Worm (Caenorhabditis elegans) whole organism, L3 larva: ENCODE data around the gene F08F3.1.

Experiments
- R02D3.7 ChIP-seq: fragments of 150-350 bp; optimal IDR thresholded peaks from 2 replicates; lab custom pipeline; 2014; ENCODE audit warnings: missing biosample characterization, missing genetic modification characterization
- ZK546.5 ChIP-seq: sonication (generic microtip); optimal IDR thresholded peaks from 2 replicates; lab custom pipeline; 2017; ENCODE audit warnings: missing biosample characterization, missing genetic modification characterization
- aly-2 ChIP-seq: fragments of 150-350 bp; optimal IDR thresholded peaks from 2 replicates; lab custom pipeline; 2014; ENCODE audit warnings: missing biosample characterization, missing genetic modification characterization
- ceh-16 ChIP-seq: sonication (generic microtip); optimal IDR thresholded peaks from 2 replicates; lab custom pipeline; 2017; ENCODE audit warnings: missing biosample characterization, missing genetic modification characterization
- ceh-9 ChIP-seq: sonication (generic microtip); optimal IDR thresholded peaks from 2 replicates; lab custom pipeline; 2018; ENCODE audit warnings: missing biosample characterization, missing genetic modification characterization
- daf-12 ChIP-seq: fragments of 150-350 bp; optimal IDR thresholded peaks from 2 replicates; lab custom pipeline; 2014; ENCODE audit warnings: missing biosample characterization, missing genetic modification reagents, missing genetic modification characterization
- egl-27 ChIP-seq: sonication (generic microtip); optimal IDR thresholded peaks from 4 replicates; lab custom pipeline; 2017; ENCODE audit warnings: missing biosample characterization, missing genetic modification reagents, missing genetic modification characterization
- egl-5 ChIP-seq: fragments of 150-350 bp; optimal IDR thresholded peaks from 2 replicates; lab custom pipeline; 2017; ENCODE audit warnings: missing biosample characterization, missing genetic modification reagents, missing genetic modification characterization, inconsistent platforms
- elt-1 ChIP-seq: fragments of 150-350 bp; optimal IDR thresholded peaks from 2 replicates; lab custom pipeline; 2014; ENCODE audit warnings: missing biosample characterization, missing genetic modification characterization
- elt-2 ChIP-seq: sonication (generic microtip); optimal IDR thresholded peaks from 2 replicates; lab custom pipeline; 2016; ENCODE audit warnings: missing genetic modification reagents, mild to moderate bottlenecking, missing genetic modification characterization, missing compliant biosample characterization
- eor-1 ChIP-seq, 2 experiments: fragments of 150-350 bp; optimal IDR thresholded peaks; 2 replicates each; lab custom pipeline; 2014 to 2018; ENCODE audit warnings: missing biosample characterization in 2 of 2, missing genetic modification characterization in 2 of 2
- fkh-10 ChIP-seq: sonication (generic microtip); optimal IDR thresholded peaks from 2 replicates; lab custom pipeline; 2017; ENCODE audit warnings: missing biosample characterization, missing genetic modification reagents, missing genetic modification characterization
- fkh-2 ChIP-seq: fragments of 150-350 bp; optimal IDR thresholded peaks from 2 replicates; lab custom pipeline; 2014; ENCODE audit warnings: missing biosample characterization, missing genetic modification reagents, missing genetic modification characterization
- hmg-11 ChIP-seq: sonication (generic microtip); optimal IDR thresholded peaks from 2 replicates; lab custom pipeline; 2016; ENCODE audit warnings: missing genetic modification characterization, missing compliant biosample characterization
- jun-1 ChIP-seq: fragments of 150-350 bp; optimal IDR thresholded peaks from 2 replicates; lab custom pipeline; 2014; ENCODE audit warnings: missing biosample characterization, missing genetic modification reagents, missing genetic modification characterization
- lin-39 ChIP-seq: fragments of 150-350 bp; optimal IDR thresholded peaks from 2 replicates; lab custom pipeline; 2018; ENCODE audit warnings: missing biosample characterization, missing genetic modification reagents, missing genetic modification characterization
- lsy-12 ChIP-seq: sonication (generic microtip); optimal IDR thresholded peaks from 2 replicates; lab custom pipeline; 2016; ENCODE audit warnings: mild to moderate bottlenecking, missing genetic modification characterization, missing compliant biosample characterization
- mml-1 ChIP-seq: fragments of 150-350 bp; sonication (generic microtip); optimal IDR thresholded peaks from 3 replicates; lab custom pipeline; 2014; ENCODE audit warnings: missing biosample characterization, missing genetic modification characterization
- nfya-1 ChIP-seq: sonication (generic microtip); optimal IDR thresholded peaks from 2 replicates; lab custom pipeline; 2017; ENCODE audit warnings: missing genetic modification characterization, mild to moderate bottlenecking, missing compliant biosample characterization, antibody characterized with exemption, moderate library complexity; ENCODE audit not compliant: insufficient read depth
- nhr-11 ChIP-seq: fragments of 150-350 bp; optimal IDR thresholded peaks from 2 replicates; lab custom pipeline; 2014; ENCODE audit warnings: missing biosample characterization, missing genetic modification characterization
- nhr-12 ChIP-seq: fragments of 150-350 bp; optimal IDR thresholded peaks from 2 replicates; lab custom pipeline; 2014; ENCODE audit warnings: missing biosample characterization, missing genetic modification characterization
- nhr-23 ChIP-seq: fragments of 150-350 bp; optimal IDR thresholded peaks from 2 replicates; lab custom pipeline; 2014; ENCODE audit warnings: missing biosample characterization, missing genetic modification reagents, missing genetic modification characterization
- nhr-237 ChIP-seq: fragments of 150-350 bp; optimal IDR thresholded peaks from 2 replicates; lab custom pipeline; 2014; ENCODE audit warnings: missing biosample characterization, missing genetic modification characterization
- nhr-25 ChIP-seq: sonication (generic microtip); optimal IDR thresholded peaks from 2 replicates; lab custom pipeline; 2017; ENCODE audit warnings: missing biosample characterization, missing genetic modification characterization
- nhr-28 ChIP-seq: fragments of 150-350 bp; optimal IDR thresholded peaks from 2 replicates; lab custom pipeline; 2014; ENCODE audit warnings: missing biosample characterization, missing genetic modification characterization
- nhr-43 ChIP-seq: sonication (generic microtip); optimal IDR thresholded peaks from 2 replicates; lab custom pipeline; 2016; ENCODE audit warnings: mild to moderate bottlenecking, missing genetic modification characterization, missing compliant biosample characterization; ENCODE audit not compliant: poor library complexity, severe bottlenecking
- nhr-67 ChIP-seq: fragments of 150-350 bp; optimal IDR thresholded peaks from 2 replicates; lab custom pipeline; 2014; ENCODE audit warnings: missing biosample characterization, missing genetic modification characterization
- nhr-76 ChIP-seq: fragments of 150-350 bp; sonication (generic microtip); optimal IDR thresholded peaks from 5 replicates; lab custom pipeline; 2014; ENCODE audit warnings: missing biosample characterization, missing genetic modification characterization
- pha-4 ChIP-seq: fragments of 150-350 bp; optimal IDR thresholded peaks from 2 replicates; lab custom pipeline; 2014; ENCODE audit warnings: missing biosample characterization, missing genetic modification reagents, missing genetic modification characterization
- pqm-1 ChIP-seq: fragments of 150-350 bp; optimal IDR thresholded peaks from 2 replicates; lab custom pipeline; 2017; ENCODE audit warnings: missing biosample characterization, missing genetic modification characterization, inconsistent platforms
- sea-2 ChIP-seq: fragments of 150-350 bp; sonication (generic microtip); optimal IDR thresholded peaks from 4 replicates; lab custom pipeline; 2014; ENCODE audit warnings: missing biosample characterization, missing genetic modification reagents, missing genetic modification characterization
- skn-1 ChIP-seq: fragments of 150-350 bp; optimal IDR thresholded peaks from 2 replicates; lab custom pipeline; 2014; ENCODE audit warnings: missing biosample characterization, missing genetic modification characterization
- tbx-2 ChIP-seq: sonication (generic microtip); optimal IDR thresholded peaks from 2 replicates; lab custom pipeline; 2016; ENCODE audit warnings: mild to moderate bottlenecking, missing genetic modification characterization, missing compliant biosample characterization
- unc-39 ChIP-seq: sonication (generic microtip); optimal IDR thresholded peaks from 4 replicates; lab custom pipeline; 2017; ENCODE audit warnings: missing biosample characterization, missing genetic modification characterization
- unc-62 ChIP-seq: fragments of 150-350 bp; sonication (generic microtip); optimal IDR thresholded peaks from 4 replicates; lab custom pipeline; 2014; ENCODE audit warnings: missing biosample characterization, missing genetic modification reagents, missing genetic modification characterization
- zag-1 ChIP-seq: fragments of 150-350 bp; optimal IDR thresholded peaks from 2 replicates; lab custom pipeline; 2014; ENCODE audit warnings: missing biosample characterization, missing genetic modification characterization
- ztf-4 ChIP-seq: fragments of 150-350 bp; optimal IDR thresholded peaks from 2 replicates; lab custom pipeline; 2014; ENCODE audit warnings: missing biosample characterization, missing genetic modification characterization

Gene F08F3.1

DNA sequence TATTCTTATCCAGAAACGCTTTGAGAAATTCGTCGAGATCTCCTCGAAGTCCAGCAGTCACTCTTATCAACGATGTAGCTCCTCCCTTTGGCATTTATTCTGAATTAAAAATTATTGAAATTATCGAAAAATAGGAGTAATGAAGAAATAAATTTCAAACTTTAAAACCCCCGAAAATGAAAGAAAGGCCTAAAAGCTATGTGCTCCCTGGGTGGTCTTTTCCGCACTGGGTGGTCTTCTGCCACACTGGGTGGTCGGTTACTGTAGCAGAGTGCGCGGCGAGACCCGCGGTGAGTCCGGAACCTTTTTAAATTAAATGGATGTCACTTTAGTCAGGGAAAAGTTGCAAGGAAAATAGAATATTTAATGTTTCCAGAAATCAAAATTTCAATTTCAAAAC is 6.9 kb upstream of the F08F3.1 start, which contains the start of gene snpc-1.3:
Gene snpc-1.3, minus strand, starts transcription at position 101 of the 400 bp plus-strand sequence.
- TF ChIP-seq ceh-9 (tag; lab: Kevin White, UChicago) (no peak), pha-4 (tag; lab: Kevin White, UChicago) (no peak), nhr-237 (tag; lab: Kevin White, UChicago) (no peak), lsy-12 (tag; lab: Kevin White, UChicago) (no peak), nhr-43 (tag; lab: Kevin White, UChicago) (no peak), hmg-11 (tag; lab: Kevin White, UChicago) (no peak), ceh-16 (tag; lab: Kevin White, UChicago) (no peak), nfya-1 (tag; lab: Kevin White, UChicago) (no peak), mml-1 (tag; lab: Kevin White, UChicago) (no peak), skn-1 (tag; lab: Kevin White, UChicago) (no peak)

DNA sequence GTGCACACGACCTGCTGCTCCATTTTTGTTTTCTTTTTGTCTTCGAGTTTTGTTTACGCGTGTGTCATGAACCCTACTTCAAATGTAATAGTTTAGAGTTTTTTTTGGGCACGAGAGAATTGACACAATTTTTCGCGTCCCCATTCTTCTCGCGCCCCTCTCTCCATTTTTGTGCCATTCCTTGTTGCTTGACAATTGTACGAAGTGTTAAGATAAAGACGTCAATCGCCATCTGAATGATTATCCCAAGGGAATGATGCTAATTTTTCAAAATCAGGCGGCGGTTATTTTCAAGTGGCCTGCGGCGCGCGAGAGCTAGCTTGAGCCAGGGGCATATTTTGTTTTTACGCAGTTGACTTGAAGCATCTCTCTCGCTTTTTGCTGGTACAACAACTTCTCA is 3.6 kb upstream of the F08F3.1 start:
- no peak for TF ChIP-seq nhr-11
- no peak for TF ChIP-seq daf-12 (tag; lab: Kevin White, UChicago)
- peak; percentile 15 for TF ChIP-seq nfya-1 (tag; lab: Kevin White, UChicago)
- TF ChIP-seq lin-39 (tag; lab: Kevin White, UChicago) = peak; percentile 46
- TF ChIP-seq egl-27 (tag; lab: Kevin White, UChicago) = no peak

DNA sequence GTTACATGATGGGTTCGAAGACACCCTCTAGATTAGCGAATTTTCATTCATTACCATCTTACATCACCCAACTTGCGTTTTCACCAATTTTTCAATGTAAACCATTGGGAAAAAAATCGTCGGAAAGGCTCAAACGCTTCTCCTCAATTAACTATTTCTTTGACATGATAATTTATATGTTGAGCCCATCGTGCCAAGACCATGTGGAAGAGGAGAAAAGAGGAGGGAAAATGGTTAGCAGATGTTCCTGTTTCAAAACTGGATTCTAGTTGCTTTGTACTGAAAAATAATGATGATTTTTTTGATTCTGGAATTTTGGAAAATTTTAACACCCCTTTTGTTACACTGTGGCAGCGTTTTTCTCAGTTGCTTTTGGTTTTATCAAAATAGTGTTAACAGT is 1.9 kb upstream of the F08F3.1 start:
- TF ChIP-seq elt-2 (tag; lab: Kevin White, UChicago) = no peak
- no peak for TF ChIP-seq unc-39 (tag; lab: Kevin White, UChicago)
- no peak for TF ChIP-seq mml-1 (tag; lab: Kevin White, UChicago)
- no peak for TF ChIP-seq fkh-2
- TF ChIP-seq lsy-12 (tag; lab: Kevin White, UChicago) = no peak
- TF ChIP-seq elt-1 = no peak
- no peak for TF ChIP-seq ceh-9 (tag; lab: Kevin White, UChicago)
- TF ChIP-seq zag-1 (tag; lab: Kevin White, UChicago) = no peak
- TF ChIP-seq nhr-76 (tag; lab: Kevin White, UChicago) = no peak
- TF ChIP-seq R02D3.7 = no peak
- no peak for TF ChIP-seq nhr-67 (tag; lab: Kevin White, UChicago)
- TF ChIP-seq aly-2 (tag; lab: Kevin White, UChicago) = no peak
- TF ChIP-seq nhr-25 (tag; lab: Kevin White, UChicago) = no peak
- TF ChIP-seq sea-2 (GFP tag; lab: Kevin White, UChicago) = no peak
- TF ChIP-seq nfya-1 (tag; lab: Kevin White, UChicago) = no peak
- TF ChIP-seq ztf-4 (tag; lab: Kevin White, UChicago) = no peak
- TF ChIP-seq pqm-1 (tag; lab: Kevin White, UChicago) = no peak
- TF ChIP-seq nhr-237 (tag; lab: Kevin White, UChicago) = no peak
- no peak for TF ChIP-seq egl-27 (tag; lab: Kevin White, UChicago)
- TF ChIP-seq tbx-2 (tag; lab: Kevin White, UChicago) = no peak
- TF ChIP-seq, all 47 proteins: peak for 0

DNA sequence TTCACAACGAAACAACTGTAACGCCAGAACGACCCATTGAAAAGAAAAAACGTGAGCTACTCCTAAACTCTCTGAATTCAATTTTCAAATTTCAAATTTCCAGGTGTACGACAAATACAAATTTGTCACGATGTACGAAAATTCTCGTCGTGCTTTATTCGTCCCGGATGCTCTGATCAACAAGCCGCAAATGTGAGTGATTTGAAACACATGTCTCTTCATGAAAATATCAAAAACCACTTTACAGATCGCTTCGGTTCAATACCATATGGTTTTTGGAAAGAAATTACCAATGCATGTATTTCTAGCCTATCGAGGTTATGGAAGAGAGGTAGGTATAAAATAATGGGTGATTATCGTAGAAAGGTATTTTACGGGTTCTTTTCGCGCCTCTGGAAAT is 1.1 kb downstream of the F08F3.1 start:
- TF ChIP-seq lin-39 (tag; lab: Kevin White, UChicago) (no peak), unc-62 (GFP tag; lab: Kevin White, UChicago) (no peak), elt-2 (tag; lab: Kevin White, UChicago) (no peak), nhr-11 (no peak), nhr-28 (tag; lab: Kevin White, UChicago) (no peak), jun-1 (tag; lab: Kevin White, UChicago) (no peak), nfya-1 (tag; lab: Kevin White, UChicago) (no peak), sea-2 (GFP tag; lab: Kevin White, UChicago) (no peak), nhr-12 (no peak), unc-39 (tag; lab: Kevin White, UChicago) (no peak), elt-1 (no peak), R02D3.7 (no peak), nhr-237 (tag; lab: Kevin White, UChicago) (no peak), egl-5 (tag; lab: Kevin White, UChicago) (no peak), nhr-23 (tag; lab: Kevin White, UChicago) (no peak), ZK546.5 (tag; lab: Kevin White, UChicago) (no peak), aly-2 (tag; lab: Kevin White, UChicago) (no peak), nhr-76 (tag; lab: Kevin White, UChicago) (no peak), eor-1 (tag; optimal IDR thresholded peaks at IDR 0.05; lab: Kevin White, UChicago) (no peak), fkh-10 (GFP tag; lab: Kevin White, UChicago) (no peak)
